Fruit fly (Drosophila melanogaster): ENCODE data around the gene Gug.

Gene Gug

DNA sequence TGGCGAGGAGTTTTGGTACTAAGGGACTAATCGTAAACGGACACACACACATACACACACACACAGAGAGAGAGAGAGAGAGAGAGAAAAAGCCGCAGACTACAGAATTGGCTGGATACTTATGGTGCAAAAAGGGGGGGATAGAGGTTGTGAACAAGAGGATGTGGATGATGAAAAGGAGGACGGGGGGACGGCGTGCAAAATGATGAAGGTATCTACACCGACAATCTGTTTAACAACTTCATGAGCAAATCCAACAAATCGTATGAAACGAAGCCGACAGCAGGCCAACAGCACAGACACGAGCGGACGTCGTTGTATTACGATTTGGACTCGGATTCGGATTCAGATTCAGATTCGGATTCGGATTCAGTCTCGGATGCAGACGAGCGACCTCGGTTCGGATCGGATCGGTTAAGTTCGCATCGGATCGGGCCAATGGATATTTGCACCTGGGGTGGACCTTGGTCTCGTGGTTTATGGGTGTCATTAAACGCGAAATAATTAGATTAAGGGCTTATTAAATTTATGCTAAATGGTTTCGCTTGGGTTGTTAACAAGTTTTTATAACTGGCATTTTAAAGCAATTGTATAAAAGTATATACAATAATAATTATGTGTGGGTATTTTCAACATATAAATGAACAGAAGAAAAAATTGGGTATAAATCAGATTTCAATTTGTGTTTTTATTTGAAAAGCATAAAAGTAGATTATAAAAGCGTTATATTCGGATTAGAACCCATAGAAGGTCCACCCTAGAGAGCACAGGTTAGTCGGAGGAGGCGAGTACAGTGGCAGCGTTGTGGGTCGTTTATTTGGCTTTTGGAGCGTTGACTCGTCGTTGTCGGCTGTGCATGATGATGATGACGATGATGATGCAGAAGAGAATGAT is 5.5 kb downstream of the Gug start (continued):
- TF ChIP-seq peb (GFP tag; IDR thresholded peaks at IDR 0.05) (no peak; the same call in 1 of the 2 replicates), Dbx (GFP tag; IDR thresholded peaks at IDR 0.05) (peak; percentile 75), p53 (GFP tag; optimal IDR thresholded peaks at IDR 0.05) (no peak), shn (GFP tag; optimal IDR thresholded peaks at IDR 0.05) (no peak), CG14710 (tag; optimal IDR thresholded peaks at IDR 0.05) (peak; percentile 83), hkb (optimal IDR thresholded peaks at IDR 0.05) (no peak), hkb (GFP tag; IDR thresholded peaks at IDR 0.05) (peak; percentile 91), zfh1 (GFP tag; IDR thresholded peaks at IDR 0.05) (peak; percentile 68), caup (GFP tag; optimal IDR thresholded peaks at IDR 0.05; ENCODE audit: severe bottlenecking) (peak; percentile 93), Hmx (GFP tag; optimal IDR thresholded peaks at IDR 0.05) (peak; percentile 53), CG5245 (GFP tag; optimal IDR thresholded peaks at IDR 0.05) (peak; percentile 71), mirr (GFP tag; optimal IDR thresholded peaks at IDR 0.05) (peak; percentile 48), YL-1 (GFP tag; optimal IDR thresholded peaks at IDR 0.05) (peak; percentile 73), CG16815 (GFP tag; optimal IDR thresholded peaks at IDR 0.05) (peak; percentile 58), CG14860 (GFP tag; IDR thresholded peaks at IDR 0.05; ENCODE audit: partially characterized antibody) (no peak), sqz (GFP tag; optimal IDR thresholded peaks at IDR 0.05) (peak; percentile 72), CG17186 (GFP tag; optimal IDR thresholded peaks at IDR 0.05) (peak; percentile 14), pb (GFP tag; optimal IDR thresholded peaks at IDR 0.05) (no peak), CG13624 (GFP tag; optimal IDR thresholded peaks at IDR 0.05) (no peak), vvl (GFP tag; IDR thresholded peaks at IDR 0.05) (peak; percentile 84), CG1529 (GFP tag; optimal IDR thresholded peaks at IDR 0.05) (peak; percentile 79), CG3065 (GFP tag; optimal IDR thresholded peaks at IDR 0.05) (peak; percentile 35), pzg (GFP tag; optimal IDR thresholded peaks at IDR 0.05) (no peak), sisA (GFP tag; IDR thresholded peaks at IDR 0.05) (peak; percentile 58), CG14014 (GFP tag; IDR thresholded peaks at IDR 0.05) (peak; percentile 85), CG14441 (GFP tag; IDR thresholded peaks at IDR 0.05) (peak; percentile 80), ham (GFP tag; IDR thresholded peaks at IDR 0.05) (no peak), Fer3 (tag; optimal IDR thresholded peaks at IDR 0.05) (peak; percentile 86), CG9817 (tag; optimal IDR thresholded peaks at IDR 0.05) (peak; percentile 76), bigmax (GFP tag; optimal IDR thresholded peaks at IDR 0.05) (peak; percentile 28), CG30431 (GFP tag; optimal IDR thresholded peaks at IDR 0.05) (peak; percentile 58), lola (GFP tag; optimal IDR thresholded peaks at IDR 0.05) (peak in 1 of 3 experiments; percentile 76), CG8359 (GFP tag; optimal IDR thresholded peaks at IDR 0.05; ENCODE audit: borderline replicate concordance) (peak; percentile 75), CG34224 (GFP tag; IDR thresholded peaks at IDR 0.05; ENCODE audit: partially characterized antibody) (no peak), Antp (GFP tag; optimal IDR thresholded peaks at IDR 0.05) (peak; percentile 20), chif (GFP tag; optimal IDR thresholded peaks at IDR 0.05) (peak; percentile 34 to 44), CG31388 (GFP tag; optimal IDR thresholded peaks at IDR 0.05) (peak; percentile 66), Dfd (GFP tag; optimal IDR thresholded peaks at IDR 0.05) (peak in 1 of 2 experiments; percentile 6), H15 (GFP tag; IDR thresholded peaks at IDR 0.05) (peak; percentile 55; the same call in 2 of the 3 replicates), Pdp1 (GFP tag; optimal IDR thresholded peaks at IDR 0.05) (peak; percentile 57 to 67), CG33557 (GFP tag; optimal IDR thresholded peaks at IDR 0.05) (peak; percentile 23), gfzf (GFP tag; optimal IDR thresholded peaks at IDR 0.05) (no peak), psq (GFP tag; optimal IDR thresholded peaks at IDR 0.05) (peak; percentile 12), CG12219 (GFP tag; optimal IDR thresholded peaks at IDR 0.05) (peak; percentile 82), Atf6 (GFP tag; IDR thresholded peaks at IDR 0.05) (peak; percentile 90), CG1647 (GFP tag; optimal IDR thresholded peaks at IDR 0.05) (peak; percentile 51), CG4707 (GFP tag; optimal IDR thresholded peaks at IDR 0.05) (peak; percentile 20), Hr3 (GFP tag; optimal IDR thresholded peaks at IDR 0.05) (peak; percentile 72)

All from whole organism, embryonic.